Fruit fly (Drosophila melanogaster): Measurements from ENCODE around the gene mtg.

Gene mtg

DNA sequence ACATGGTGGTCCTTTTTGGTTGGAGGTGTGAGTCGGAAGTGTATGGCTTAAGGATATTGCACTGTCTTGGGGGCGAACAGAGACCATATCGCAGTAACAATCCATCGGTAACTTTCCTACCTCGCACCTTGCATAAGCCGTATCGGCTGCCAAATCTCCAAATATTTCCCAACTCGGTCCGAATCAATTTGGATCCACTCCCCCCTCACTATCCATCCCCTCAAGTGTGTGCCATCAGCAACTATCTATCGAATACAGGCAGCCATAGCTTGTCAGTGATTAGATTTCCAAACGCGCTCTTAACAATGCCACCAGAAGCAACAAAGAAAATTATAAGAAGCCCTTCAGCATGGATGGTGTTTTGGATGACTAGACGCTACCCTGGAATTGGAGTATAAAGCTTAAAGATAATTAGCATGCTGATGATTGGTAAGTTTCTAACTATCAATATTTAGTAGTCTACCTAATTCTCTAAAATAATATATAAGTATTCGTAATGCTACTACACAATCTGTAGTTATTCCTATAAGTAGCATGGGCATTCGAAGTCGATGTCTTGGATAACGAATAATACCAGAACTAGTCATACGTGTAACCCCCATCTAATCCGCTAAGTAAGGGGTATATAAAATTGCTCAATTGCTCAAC, 43.5 kb upstream of the mtg start (continued):
- TF ChIP-seq Gug (GFP tag; IDR thresholded peaks at IDR 0.05), result 0 out of 4 replicates have a peak, but pooled peaks have one; percentile 34
- 0 out of 3 replicates have a peak, but pooled peaks have one; percentile 18 for TF ChIP-seq H15 (GFP tag; IDR thresholded peaks at IDR 0.05)
- TF ChIP-seq CG13296 (GFP tag; optimal IDR thresholded peaks at IDR 0.05), result peak; percentile 20
- TF ChIP-seq sd (tag; optimal IDR thresholded peaks at IDR 0.05), result no peak
- peak; percentile 68 for TF ChIP-seq Oli (tag; optimal IDR thresholded peaks at IDR 0.05)
- TF ChIP-seq CG1233 (GFP tag; optimal IDR thresholded peaks at IDR 0.05), result peak; percentile 30
- peak; percentile 45 for TF ChIP-seq CG8281 (tag; optimal IDR thresholded peaks at IDR 0.05)
- TF ChIP-seq hbn (GFP tag; IDR thresholded peaks at IDR 0.05; ENCODE audit: partially characterized antibody), result no peak
- TF ChIP-seq CG2129 (GFP tag; IDR thresholded peaks at IDR 0.05; ENCODE audit: partially characterized antibody), result no peak
- TF ChIP-seq CG13123 (GFP tag; optimal IDR thresholded peaks at IDR 0.05), result no peak
- TF ChIP-seq NC2β (GFP tag; optimal IDR thresholded peaks at IDR 0.05), result no peak
- no peak for TF ChIP-seq CG8359 (GFP tag; optimal IDR thresholded peaks at IDR 0.05; ENCODE audit: borderline replicate concordance)
- TF ChIP-seq scrt (GFP tag; optimal IDR thresholded peaks at IDR 0.05), result peak; percentile 30
- no peak for TF ChIP-seq CG10959 (GFP tag; IDR thresholded peaks at IDR 0.05)
- no peak for TF ChIP-seq CG11696 (GFP tag; IDR thresholded peaks at IDR 0.05)
- no peak for TF ChIP-seq NFAT (GFP tag; IDR thresholded peaks at IDR 0.05)
- peak; percentile 32 for TF ChIP-seq CG14710 (tag; optimal IDR thresholded peaks at IDR 0.05)
- TF ChIP-seq CG7745 (tag; optimal IDR thresholded peaks at IDR 0.05), result no peak
- no peak for TF ChIP-seq Atf3 (GFP tag; optimal IDR thresholded peaks at IDR 0.05)
- peak; percentile 56 for TF ChIP-seq CG9215 (GFP tag; IDR thresholded peaks at IDR 0.05)
- TF ChIP-seq slp2 (GFP tag; optimal IDR thresholded peaks at IDR 0.05), result no peak
- peak; percentile 62 for TF ChIP-seq Xbp1 (GFP tag; optimal IDR thresholded peaks at IDR 0.05)
- peak; percentile 45; the same call in 1 of the 2 replicates for TF ChIP-seq CG32767 (GFP tag; IDR thresholded peaks at IDR 0.05)
- no peak for TF ChIP-seq CG15073 (GFP tag; optimal IDR thresholded peaks at IDR 0.05)
- no peak for TF ChIP-seq CG7357 (GFP tag; IDR thresholded peaks at IDR 0.05)
- TF ChIP-seq CG11695 (GFP tag; IDR thresholded peaks at IDR 0.05), result peak; percentile 65
- TF ChIP-seq CG7271 (tag; optimal IDR thresholded peaks at IDR 0.05), result no peak
- TF ChIP-seq tx (GFP tag; optimal IDR thresholded peaks at IDR 0.05), result no peak
- no peak for TF ChIP-seq hth (optimal IDR thresholded peaks at IDR 0.05)
- TF ChIP-seq Camta (GFP tag; optimal IDR thresholded peaks at IDR 0.05), result peak; percentile 2
- TF ChIP-seq CG3838 (GFP tag; optimal IDR thresholded peaks at IDR 0.05), result peak; percentile 15
- TF ChIP-seq Dp (GFP tag; optimal IDR thresholded peaks at IDR 0.05), result no peak
- no peak for TF ChIP-seq sc (optimal IDR thresholded peaks at IDR 0.05)
- peak; percentile 15 for TF ChIP-seq sc (GFP tag; optimal IDR thresholded peaks at IDR 0.05)
- peak; percentile 45 for TF ChIP-seq fd3F (GFP tag; optimal IDR thresholded peaks at IDR 0.05)
- TF ChIP-seq pros (GFP tag; optimal IDR thresholded peaks at IDR 0.05), result no peak
- peak; percentile 11 for TF ChIP-seq Bteb2 (GFP tag; optimal IDR thresholded peaks at IDR 0.05)
- TF ChIP-seq dysf (GFP tag; IDR thresholded peaks at IDR 0.05), result peak; percentile 79
- TF ChIP-seq CG1529 (GFP tag; optimal IDR thresholded peaks at IDR 0.05), result peak; percentile 37
- peak; percentile 70 for TF ChIP-seq CG18599 (GFP tag; optimal IDR thresholded peaks at IDR 0.05)
- TF ChIP-seq cwo (GFP tag; optimal IDR thresholded peaks at IDR 0.05), result peak; percentile 54
- peak; percentile 85 for TF ChIP-seq sens (GFP tag)
- no peak for TF ChIP-seq dm (GFP tag; optimal IDR thresholded peaks at IDR 0.05)
- peak; percentile 39 for TF ChIP-seq CG17385 (GFP tag; optimal IDR thresholded peaks at IDR 0.05)
- TF ChIP-seq vfl (GFP tag; optimal IDR thresholded peaks at IDR 0.05), result no peak
- peak; percentile 43 for TF ChIP-seq CG10274 (GFP tag; optimal IDR thresholded peaks at IDR 0.05)
- peak; percentile 34 for TF ChIP-seq CG6813 (GFP tag; optimal IDR thresholded peaks at IDR 0.05)
- TF ChIP-seq CoRest (tag; optimal IDR thresholded peaks at IDR 0.05), result peak; percentile 77
- TF ChIP-seq schlank (tag; optimal IDR thresholded peaks at IDR 0.05), result no peak
- peak; percentile 22 for TF ChIP-seq HmgZ (tag; optimal IDR thresholded peaks at IDR 0.05)

Measured in whole organism, embryonic.